Worm (Caenorhabditis elegans): ENCODE measurements around the gene T04C9.2.

DNA sequence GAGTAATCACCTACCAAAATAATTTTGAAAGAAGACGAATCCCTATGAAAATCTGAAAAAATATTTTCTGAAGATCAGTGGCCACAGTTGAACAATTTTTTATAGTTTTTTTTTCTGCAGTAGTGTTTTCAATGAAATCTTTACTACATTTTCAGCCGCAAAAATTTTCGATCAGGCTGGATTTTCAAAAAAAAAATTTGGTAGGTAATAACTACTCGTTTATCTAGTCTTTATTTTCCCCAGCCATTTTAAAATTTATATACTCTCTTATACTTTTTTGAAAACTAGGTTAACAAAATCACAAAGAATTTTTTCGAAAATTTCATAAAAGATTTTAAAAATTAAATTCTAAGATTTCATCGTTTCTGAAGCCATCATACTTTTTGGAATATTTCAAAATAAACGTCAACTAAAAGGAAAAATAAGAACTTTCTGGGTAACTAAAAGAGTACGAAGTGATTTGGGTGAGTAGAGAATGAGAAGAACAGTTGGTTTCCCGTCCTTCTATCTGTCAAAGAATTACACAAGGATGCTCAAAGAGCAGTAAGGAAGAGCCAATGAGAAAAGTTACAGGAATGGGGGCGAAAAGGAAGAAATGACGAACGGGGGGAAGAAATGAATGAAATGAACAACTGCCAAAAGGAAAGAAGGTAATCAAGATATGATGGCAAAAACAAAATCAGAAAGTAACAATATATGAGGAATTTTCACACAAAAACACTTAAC lies 16.5 kb upstream of the T04C9.2 start, which contains the start of gene mlp-1:
- TF ChIP-seq mxl-3 (GFP tag; optimal IDR thresholded peaks at IDR 0.05): no peak
- TF ChIP-seq spr-3 (GFP tag; optimal IDR thresholded peaks at IDR 0.05): no peak
- TF ChIP-seq jun-1 (tag; optimal IDR thresholded peaks at IDR 0.05): no peak
- no peak for TF ChIP-seq nhr-76 (tag; optimal IDR thresholded peaks at IDR 0.05)
- no peak for TF ChIP-seq nhr-42 (GFP tag; IDR thresholded peaks at IDR 0.05)
- TF ChIP-seq nhr-25 (tag; optimal IDR thresholded peaks at IDR 0.05; ENCODE audit: borderline replicate concordance, insufficient read depth): no peak
